Worm (Caenorhabditis elegans) whole organism, L3 larva: ENCODE data around the gene Y75B8A.39.

Source experiments
- aly-2 ChIP-seq: fragments of 150-350 bp; optimal IDR thresholded peaks from 2 replicates; lab custom pipeline; 2014; ENCODE audit warnings: missing biosample characterization, missing genetic modification characterization
- ceh-16 ChIP-seq: sonication (generic microtip); optimal IDR thresholded peaks from 2 replicates; lab custom pipeline; 2017; ENCODE audit warnings: missing biosample characterization, missing genetic modification characterization
- ceh-28 ChIP-seq: fragments of 150-350 bp; optimal IDR thresholded peaks from 2 replicates; lab custom pipeline; 2014; ENCODE audit warnings: missing biosample characterization, missing genetic modification reagents, missing genetic modification characterization
- daf-12 ChIP-seq: fragments of 150-350 bp; optimal IDR thresholded peaks from 2 replicates; lab custom pipeline; 2014; ENCODE audit warnings: missing biosample characterization, missing genetic modification reagents, missing genetic modification characterization
- egl-27 ChIP-seq: sonication (generic microtip); optimal IDR thresholded peaks from 4 replicates; lab custom pipeline; 2017; ENCODE audit warnings: missing biosample characterization, missing genetic modification reagents, missing genetic modification characterization
- elt-2 ChIP-seq: sonication (generic microtip); optimal IDR thresholded peaks from 2 replicates; lab custom pipeline; 2016; ENCODE audit warnings: missing genetic modification reagents, mild to moderate bottlenecking, missing genetic modification characterization, missing compliant biosample characterization
- eor-1 ChIP-seq, 2 experiments: fragments of 150-350 bp; optimal IDR thresholded peaks; 2 replicates each; lab custom pipeline; 2014 to 2018; ENCODE audit warnings: missing biosample characterization in 2 of 2, missing genetic modification characterization in 2 of 2
- fkh-10 ChIP-seq: sonication (generic microtip); optimal IDR thresholded peaks from 2 replicates; lab custom pipeline; 2017; ENCODE audit warnings: missing biosample characterization, missing genetic modification reagents, missing genetic modification characterization
- fkh-2 ChIP-seq: fragments of 150-350 bp; optimal IDR thresholded peaks from 2 replicates; lab custom pipeline; 2014; ENCODE audit warnings: missing biosample characterization, missing genetic modification reagents, missing genetic modification characterization
- fos-1 ChIP-seq: fragments of 150-350 bp; optimal IDR thresholded peaks from 2 replicates; lab custom pipeline; 2014; ENCODE audit warnings: missing biosample characterization, missing genetic modification characterization
- hmg-11 ChIP-seq: sonication (generic microtip); optimal IDR thresholded peaks from 2 replicates; lab custom pipeline; 2016; ENCODE audit warnings: missing genetic modification characterization, missing compliant biosample characterization
- jun-1 ChIP-seq: fragments of 150-350 bp; optimal IDR thresholded peaks from 2 replicates; lab custom pipeline; 2014; ENCODE audit warnings: missing biosample characterization, missing genetic modification reagents, missing genetic modification characterization
- mdl-1 ChIP-seq: fragments of 150-350 bp; optimal IDR thresholded peaks from 2 replicates; lab custom pipeline; 2014; ENCODE audit warnings: missing biosample characterization, missing genetic modification characterization
- nhr-67 ChIP-seq: fragments of 150-350 bp; optimal IDR thresholded peaks from 2 replicates; lab custom pipeline; 2014; ENCODE audit warnings: missing biosample characterization, missing genetic modification characterization
- nhr-76 ChIP-seq: fragments of 150-350 bp; sonication (generic microtip); optimal IDR thresholded peaks from 5 replicates; lab custom pipeline; 2014; ENCODE audit warnings: missing biosample characterization, missing genetic modification characterization
- nhr-77 ChIP-seq: fragments of 150-350 bp; optimal IDR thresholded peaks from 2 replicates; lab custom pipeline; 2014; ENCODE audit warnings: missing biosample characterization, missing genetic modification characterization
- pha-4 ChIP-seq: fragments of 150-350 bp; optimal IDR thresholded peaks from 2 replicates; lab custom pipeline; 2014; ENCODE audit warnings: missing biosample characterization, missing genetic modification reagents, missing genetic modification characterization
- sea-2 ChIP-seq: fragments of 150-350 bp; sonication (generic microtip); optimal IDR thresholded peaks from 4 replicates; lab custom pipeline; 2014; ENCODE audit warnings: missing biosample characterization, missing genetic modification reagents, missing genetic modification characterization
- tbx-2 ChIP-seq: sonication (generic microtip); optimal IDR thresholded peaks from 2 replicates; lab custom pipeline; 2016; ENCODE audit warnings: mild to moderate bottlenecking, missing genetic modification characterization, missing compliant biosample characterization
- zag-1 ChIP-seq: fragments of 150-350 bp; optimal IDR thresholded peaks from 2 replicates; lab custom pipeline; 2014; ENCODE audit warnings: missing biosample characterization, missing genetic modification characterization
- ztf-4 ChIP-seq: fragments of 150-350 bp; optimal IDR thresholded peaks from 2 replicates; lab custom pipeline; 2014; ENCODE audit warnings: missing biosample characterization, missing genetic modification characterization

Y75B8A.39 gene

ce11 chrIII:12358461-12358860 lies 45.5 kb downstream of the Y75B8A.39 start, which contains the start of gene Y75B8A.32:
Y75B8A.32 (minus strand) TSS chrIII:12358561.
- TF ChIP-seq pha-4 (no peak), fkh-10 (GFP tag; lab: Kevin White, UChicago) (no peak)

- TF ChIP-seq nhr-77, result no peak
- no peak for TF ChIP-seq mdl-1 (tag; lab: Kevin White, UChicago)
- no peak for TF ChIP-seq daf-12 (tag; lab: Kevin White, UChicago)
- no peak for TF ChIP-seq eor-1 (tag; optimal IDR thresholded peaks at IDR 0.05; lab: Kevin White, UChicago)
- TF ChIP-seq jun-1 (tag; lab: Kevin White, UChicago), result no peak
- no peak for TF ChIP-seq ztf-4
- no peak for TF ChIP-seq nhr-67 (tag; lab: Kevin White, UChicago)
- TF ChIP-seq elt-2 (tag; lab: Kevin White, UChicago), result no peak
- TF ChIP-seq tbx-2 (tag; lab: Kevin White, UChicago), result no peak
- TF ChIP-seq zag-1 (tag; lab: Kevin White, UChicago), result no peak
- TF ChIP-seq aly-2 (tag; lab: Kevin White, UChicago), result no peak
- TF ChIP-seq fos-1 (tag; lab: Kevin White, UChicago), result no peak
- TF ChIP-seq hmg-11 (tag; lab: Kevin White, UChicago), result no peak
- no peak for TF ChIP-seq ceh-28 (tag; lab: Kevin White, UChicago)
- TF ChIP-seq sea-2, result no peak
- TF ChIP-seq nhr-76, result no peak
- no peak for TF ChIP-seq fkh-2 (tag; lab: Kevin White, UChicago)
- TF ChIP-seq egl-27, result no peak
- TF ChIP-seq ceh-16, result no peak
Measured at ce11 chrIII:12359265-12359664, 46.3 kb downstream of the Y75B8A.39 start, which contains the start of gene Y75B8A.34. Y75B8A.34 (plus strand) TSS chrIII:12359565.
